Fruit fly (Drosophila melanogaster): ENCODE data around the gene CG14540.

CG14540 gene

DNA sequence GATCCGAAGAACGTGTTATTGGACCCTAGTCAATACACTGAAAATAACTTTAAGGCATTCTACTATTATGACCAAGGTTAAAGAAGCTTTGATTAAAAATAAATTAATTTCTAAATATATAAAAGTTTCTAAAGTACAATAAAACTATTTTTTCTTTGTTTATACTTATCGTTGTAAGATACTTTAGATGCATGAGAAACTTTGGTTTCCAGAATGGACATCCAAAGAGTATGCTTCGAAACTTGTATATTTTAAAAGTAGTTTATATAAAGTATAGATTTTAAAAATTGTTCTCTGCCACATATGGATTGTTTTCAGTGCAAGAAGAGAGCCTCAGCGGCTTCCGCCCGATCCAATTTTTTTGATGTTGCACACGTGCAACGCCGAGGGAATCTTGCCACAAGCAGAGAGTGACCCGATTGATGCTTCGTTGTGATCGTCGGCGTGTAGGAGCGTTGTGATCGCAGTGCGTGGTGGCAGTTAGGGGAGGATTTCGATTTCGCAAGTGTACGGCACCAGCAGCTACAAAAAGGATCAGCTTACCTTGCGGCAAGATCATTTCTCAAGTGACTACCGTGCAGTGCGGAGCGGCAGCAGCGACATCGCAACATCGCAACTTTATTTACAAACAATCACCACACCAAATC lies 38.1 kb downstream of the CG14540 start:
- TF ChIP-seq D1 (tag; optimal IDR thresholded peaks at IDR 0.05) (peak; percentile 86), CG17806 (tag; optimal IDR thresholded peaks at IDR 0.05) (peak; percentile 98), CG34367 (tag; optimal IDR thresholded peaks at IDR 0.05) (peak; percentile 95), rn (GFP tag; IDR thresholded peaks at IDR 0.05) (0 out of 2 replicates have a peak, but pooled peaks have one; percentile 29), CG15710 (tag; optimal IDR thresholded peaks at IDR 0.05) (peak; percentile 97), Snoo (tag; optimal IDR thresholded peaks at IDR 0.05) (peak; percentile 93), CG12605 (GFP tag; IDR thresholded peaks at IDR 0.05) (peak; percentile 68), CG14655 (GFP tag; optimal IDR thresholded peaks at IDR 0.05) (peak; percentile 93), Pif1A (GFP tag; optimal IDR thresholded peaks at IDR 0.05) (peak; percentile 82), CG8159 (tag; optimal IDR thresholded peaks at IDR 0.05) (peak; percentile 99), fd96Ca (GFP tag; IDR thresholded peaks at IDR 0.05) (no peak), CG10348 (GFP tag; IDR thresholded peaks at IDR 0.05) (no peak), EcR (GFP tag; optimal IDR thresholded peaks at IDR 0.05) (peak; percentile 71), CG4496 (GFP tag; IDR thresholded peaks at IDR 0.05) (no peak; the same call in 2 of the 3 replicates), CG9948 (tag; optimal IDR thresholded peaks at IDR 0.05) (peak; percentile 99), CG8301 (tag; optimal IDR thresholded peaks at IDR 0.05) (peak; percentile 85), Ets98B (GFP tag; IDR thresholded peaks at IDR 0.05) (no peak; the same call in 1 of the 2 replicates), gl (tag; optimal IDR thresholded peaks at IDR 0.05) (peak; percentile 63), CG32121 (GFP tag; IDR thresholded peaks at IDR 0.05) (peak; percentile 33; the same call in 1 of the 2 replicates), CG13204 (GFP tag; optimal IDR thresholded peaks at IDR 0.05) (peak; percentile 89), Pif1B (GFP tag; optimal IDR thresholded peaks at IDR 0.05) (peak; percentile 82)

DNA sequence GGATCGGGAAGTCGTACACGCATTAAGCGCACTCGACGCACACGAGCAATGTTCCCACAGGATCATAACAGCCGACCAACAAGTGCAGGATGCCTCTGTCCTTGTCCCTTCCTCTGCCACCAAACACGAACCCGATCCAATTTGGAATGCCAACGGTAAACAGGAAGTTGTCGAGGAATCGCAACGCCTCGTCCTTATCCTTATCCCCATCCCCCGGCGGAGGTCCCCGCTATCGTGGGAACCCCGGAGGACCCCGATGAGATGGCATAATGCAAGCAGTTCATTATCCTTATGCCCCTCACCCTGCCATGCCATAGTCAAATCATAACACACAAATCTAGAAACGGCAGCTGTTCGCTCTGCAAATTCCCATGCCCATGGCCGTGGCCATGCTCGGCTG lies 40.1 kb downstream of the CG14540 start:
- TF ChIP-seq CG10348 (GFP tag; IDR thresholded peaks at IDR 0.05) (no peak), CG15710 (tag; optimal IDR thresholded peaks at IDR 0.05) (no peak), CG13204 (GFP tag; optimal IDR thresholded peaks at IDR 0.05) (no peak), CG14655 (GFP tag; optimal IDR thresholded peaks at IDR 0.05) (no peak), Pif1B (GFP tag; optimal IDR thresholded peaks at IDR 0.05) (no peak), CG8159 (tag; optimal IDR thresholded peaks at IDR 0.05) (no peak), CG8301 (tag; optimal IDR thresholded peaks at IDR 0.05) (no peak), CG9948 (tag; optimal IDR thresholded peaks at IDR 0.05) (no peak), CG4496 (GFP tag; IDR thresholded peaks at IDR 0.05) (no peak), Snoo (tag; optimal IDR thresholded peaks at IDR 0.05) (no peak), CG32121 (GFP tag; IDR thresholded peaks at IDR 0.05) (no peak), Pif1A (GFP tag; optimal IDR thresholded peaks at IDR 0.05) (no peak), rn (GFP tag; IDR thresholded peaks at IDR 0.05) (no peak), fd96Ca (GFP tag; IDR thresholded peaks at IDR 0.05) (no peak), CG34367 (tag; optimal IDR thresholded peaks at IDR 0.05) (no peak)

DNA sequence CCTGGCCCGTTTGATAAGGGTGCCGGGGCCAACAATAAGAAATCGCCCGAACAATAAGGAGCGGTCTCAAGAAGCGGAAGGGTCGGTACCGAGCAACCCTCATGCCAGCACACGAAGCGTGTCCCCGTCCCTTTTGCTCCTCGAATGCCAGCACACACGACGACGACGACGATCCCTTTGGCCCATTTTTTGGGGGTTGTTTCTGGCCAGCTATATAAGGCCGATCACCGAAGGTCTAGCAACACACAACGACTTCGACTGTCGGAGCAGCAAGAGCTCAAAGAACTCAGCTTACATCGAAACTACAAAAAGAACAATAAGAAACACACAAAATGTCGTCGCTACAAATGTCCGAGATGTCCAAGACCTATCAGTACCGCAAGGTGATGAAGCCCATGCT lies 40.5 kb downstream of the CG14540 start:
- TF ChIP-seq CG12605 (GFP tag; IDR thresholded peaks at IDR 0.05) = no peak
- no peak for TF ChIP-seq Snoo (tag; optimal IDR thresholded peaks at IDR 0.05)
- no peak for TF ChIP-seq fd96Ca (GFP tag; IDR thresholded peaks at IDR 0.05)
- TF ChIP-seq CG34367 (tag; optimal IDR thresholded peaks at IDR 0.05) = no peak
- no peak for TF ChIP-seq CG10348 (GFP tag; IDR thresholded peaks at IDR 0.05)

DNA sequence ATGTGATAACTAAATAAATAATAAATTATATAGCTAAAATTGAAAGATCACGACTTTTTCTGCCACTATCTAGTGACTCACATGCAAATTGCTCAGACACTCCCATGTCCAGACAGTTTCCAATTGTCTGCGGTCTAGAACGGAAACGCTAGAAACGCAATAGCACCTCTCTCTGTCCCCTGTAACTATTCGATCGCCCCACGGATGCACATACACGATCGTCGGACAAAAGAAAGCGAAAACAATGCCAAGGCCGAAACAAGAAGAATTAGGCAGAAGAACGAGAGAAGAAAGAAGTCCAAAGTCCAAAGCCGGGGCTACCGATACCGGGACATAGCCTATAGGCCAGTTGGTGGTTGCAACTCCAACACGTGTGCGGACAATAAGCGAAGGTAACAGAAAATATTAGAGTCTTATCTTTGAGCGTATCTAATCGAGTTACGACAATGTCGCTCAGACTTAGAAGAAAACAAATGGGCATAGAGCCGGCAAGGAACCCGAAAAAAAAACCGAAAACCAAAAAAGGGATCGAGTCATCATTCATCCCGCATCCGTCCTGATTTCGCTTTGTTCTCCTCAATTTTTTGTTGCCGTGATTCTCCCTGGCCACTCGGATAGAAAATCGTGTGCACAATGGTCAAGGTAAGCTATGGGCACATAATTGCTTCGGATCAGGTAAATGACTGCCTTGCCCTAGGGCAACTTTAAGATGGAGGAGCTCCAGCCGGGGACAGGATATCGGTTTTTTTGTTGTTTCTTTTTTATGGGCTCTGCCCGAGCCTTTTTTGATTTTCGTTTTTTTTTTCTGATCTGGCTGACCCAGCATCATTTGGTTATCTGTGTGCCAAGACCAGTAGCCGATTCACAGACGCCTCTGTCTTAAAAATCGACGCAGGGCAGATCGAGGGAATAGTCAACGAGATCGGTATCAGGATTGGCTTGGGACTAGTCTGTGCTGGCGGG lies 41.9 kb downstream of the CG14540 start:
- TF ChIP-seq CG13204 (GFP tag; optimal IDR thresholded peaks at IDR 0.05) (peak; percentile 17), EcR (GFP tag; optimal IDR thresholded peaks at IDR 0.05) (peak; percentile 54), CG12605 (GFP tag; IDR thresholded peaks at IDR 0.05) (no peak)

DNA sequence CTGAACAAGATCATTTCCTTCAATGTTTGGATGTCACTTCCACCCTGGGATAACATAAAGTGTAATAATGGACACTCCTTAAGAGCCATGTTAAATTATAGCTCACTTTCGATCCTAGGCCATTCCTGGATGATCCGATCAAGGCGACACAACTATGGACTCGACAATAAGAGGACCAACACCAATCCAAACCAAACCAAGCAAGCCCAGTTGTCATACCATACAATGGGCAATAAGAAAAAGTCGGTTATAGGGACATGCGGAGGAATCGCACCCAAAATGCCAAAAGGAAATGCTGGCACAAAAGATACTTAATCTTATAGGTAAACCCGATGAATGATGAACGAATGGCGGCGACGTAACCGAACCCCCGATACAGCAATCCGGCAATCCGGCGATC lies 43.0 kb downstream of the CG14540 start:
- TF ChIP-seq Snoo (tag; optimal IDR thresholded peaks at IDR 0.05) (no peak), CG17806 (tag; optimal IDR thresholded peaks at IDR 0.05) (no peak), Pif1B (GFP tag; optimal IDR thresholded peaks at IDR 0.05) (no peak), fd96Ca (GFP tag; IDR thresholded peaks at IDR 0.05) (no peak)

DNA sequence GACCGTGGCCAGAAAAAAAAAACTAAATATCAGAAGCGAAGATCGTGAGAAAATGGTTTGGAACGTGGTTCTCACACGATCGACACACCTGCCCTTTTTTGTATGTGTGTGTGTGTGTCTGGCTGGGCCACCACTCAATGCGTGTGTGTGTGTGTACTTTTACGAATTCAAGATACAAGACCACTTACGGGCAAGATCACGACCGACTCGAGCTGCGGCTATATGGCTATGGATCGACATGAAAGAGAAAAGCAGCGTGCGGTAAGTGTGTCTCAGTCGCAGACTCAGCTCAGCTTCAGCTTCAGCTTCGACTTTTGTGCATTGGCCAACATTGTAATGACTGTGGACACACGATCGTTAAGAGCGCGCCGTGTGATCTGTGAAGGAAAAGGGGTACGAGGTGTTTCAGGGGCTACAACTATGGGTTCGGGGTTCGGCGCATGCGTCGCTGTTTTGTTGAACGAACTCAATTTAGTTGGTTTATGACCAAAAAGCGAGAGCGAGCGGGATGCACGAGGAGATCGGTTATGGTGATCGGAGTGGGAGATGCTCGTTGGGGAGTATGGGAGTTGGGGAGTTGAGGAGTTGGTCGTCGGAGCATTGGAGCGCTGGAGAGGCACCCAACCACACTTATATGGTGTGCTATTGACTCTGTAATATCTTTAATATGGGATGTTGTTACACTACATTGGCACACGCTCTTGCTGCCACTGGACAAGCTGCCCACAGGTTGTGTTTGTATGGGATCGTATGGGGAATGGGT lies 43.7 kb downstream of the CG14540 start:
- no peak for TF ChIP-seq CG15710 (tag; optimal IDR thresholded peaks at IDR 0.05)
- TF ChIP-seq D1 (tag; optimal IDR thresholded peaks at IDR 0.05) = no peak
- peak; percentile 24 for TF ChIP-seq Pif1A (GFP tag; optimal IDR thresholded peaks at IDR 0.05)
- TF ChIP-seq fd96Ca (GFP tag; IDR thresholded peaks at IDR 0.05) = no peak
- no peak for TF ChIP-seq CG17806 (tag; optimal IDR thresholded peaks at IDR 0.05)
- TF ChIP-seq CG13204 (GFP tag; optimal IDR thresholded peaks at IDR 0.05) = peak; percentile 75
- peak; percentile 38 for TF ChIP-seq Pif1B (GFP tag; optimal IDR thresholded peaks at IDR 0.05)
- no peak for TF ChIP-seq CG32121 (GFP tag; IDR thresholded peaks at IDR 0.05)
- TF ChIP-seq EcR (GFP tag; optimal IDR thresholded peaks at IDR 0.05) = peak; percentile 53
- no peak for TF ChIP-seq CG4496 (GFP tag; IDR thresholded peaks at IDR 0.05)
- TF ChIP-seq CG10348 (GFP tag; IDR thresholded peaks at IDR 0.05) = no peak
- TF ChIP-seq gl (tag; optimal IDR thresholded peaks at IDR 0.05) = no peak
- TF ChIP-seq Ets98B (GFP tag; IDR thresholded peaks at IDR 0.05) = no peak
- TF ChIP-seq Snoo (tag; optimal IDR thresholded peaks at IDR 0.05) = no peak
- no peak for TF ChIP-seq CG14655 (GFP tag; optimal IDR thresholded peaks at IDR 0.05)
- TF ChIP-seq CG8159 (tag; optimal IDR thresholded peaks at IDR 0.05) = no peak
